Fruit fly (Drosophila melanogaster): ENCODE data around the gene vrs.

Gene vrs

DNA sequence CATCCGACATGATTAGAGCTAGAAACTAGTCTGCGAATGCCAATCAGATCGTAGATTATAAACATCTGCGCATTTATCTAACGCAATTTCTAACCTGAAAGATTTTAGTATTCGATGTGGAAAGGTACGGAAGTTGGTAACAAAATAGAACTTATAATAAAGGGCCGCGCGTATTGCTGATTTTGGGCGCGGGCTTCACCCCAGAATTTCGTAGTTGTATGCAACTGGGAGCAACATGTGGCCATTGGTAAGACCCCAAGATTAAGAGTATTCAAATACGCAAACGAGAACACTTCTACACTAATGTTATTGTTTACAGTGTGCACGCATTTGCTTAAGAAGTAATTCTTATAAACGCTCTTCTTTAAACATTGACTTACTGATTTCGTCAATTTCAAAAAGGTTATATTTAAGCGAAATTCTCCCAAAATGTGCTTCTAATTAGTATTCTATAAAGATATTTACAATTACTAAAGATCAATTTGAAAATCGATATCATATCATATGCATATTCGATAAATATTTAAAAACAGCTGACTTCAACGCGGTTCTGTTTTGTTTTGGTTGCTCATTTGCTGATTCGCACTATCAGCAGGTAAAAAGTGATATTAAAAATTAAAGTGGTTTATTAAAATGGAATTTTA, 12.5 kb downstream of the vrs start, which contains the start of the genes CG5961 and Polr3C (continued):
- TF ChIP-seq CG10431 (GFP tag; optimal IDR thresholded peaks at IDR 0.05), result no peak
- no peak for TF ChIP-seq CG17612 (GFP tag; IDR thresholded peaks at IDR 0.05)
- no peak for TF ChIP-seq jumu (GFP tag; optimal IDR thresholded peaks at IDR 0.05)
- peak; percentile 74 for TF ChIP-seq bigmax (GFP tag; optimal IDR thresholded peaks at IDR 0.05)
- no peak for TF ChIP-seq fru (optimal IDR thresholded peaks at IDR 0.05)
- TF ChIP-seq CG4854 (GFP tag; optimal IDR thresholded peaks at IDR 0.05), result no peak
- TF ChIP-seq H2.0 (GFP tag; IDR thresholded peaks at IDR 0.05), result no peak
- no peak for TF ChIP-seq Ssrp (tag; optimal IDR thresholded peaks at IDR 0.05)
- TF ChIP-seq hb (GFP tag; IDR thresholded peaks at IDR 0.05; ENCODE audit: partially characterized antibody), result no peak
- peak; percentile 74 for TF ChIP-seq Med (GFP tag)
- no peak for TF ChIP-seq Lhr (GFP tag; optimal IDR thresholded peaks at IDR 0.05)
- no peak for TF ChIP-seq CG12219 (GFP tag; optimal IDR thresholded peaks at IDR 0.05)
- no peak for TF ChIP-seq CG13123 (GFP tag; optimal IDR thresholded peaks at IDR 0.05)
- TF ChIP-seq HLHmδ (GFP tag; optimal IDR thresholded peaks at IDR 0.05), result no peak
- no peak for TF ChIP-seq Nf-YA (GFP tag; IDR thresholded peaks at IDR 0.05)
- no peak for TF ChIP-seq CG7556 (GFP tag; optimal IDR thresholded peaks at IDR 0.05)
- TF ChIP-seq CG11247 (GFP tag; IDR thresholded peaks at IDR 0.05), result no peak
- TF ChIP-seq tgo (GFP tag; IDR thresholded peaks at IDR 0.05), result no peak
- TF ChIP-seq CG7357 (GFP tag; IDR thresholded peaks at IDR 0.05), result no peak
- no peak for TF ChIP-seq gro (GFP tag; optimal IDR thresholded peaks at IDR 0.05)
- TF ChIP-seq H15 (GFP tag; IDR thresholded peaks at IDR 0.05), result no peak
- no peak for TF ChIP-seq CG17385 (GFP tag; optimal IDR thresholded peaks at IDR 0.05)
- no peak for TF ChIP-seq CTCF (GFP tag; optimal IDR thresholded peaks at IDR 0.05)
- TF ChIP-seq BEAF-32 (GFP tag; optimal IDR thresholded peaks at IDR 0.05), result peak; percentile 51
- TF ChIP-seq CG13296 (GFP tag; optimal IDR thresholded peaks at IDR 0.05), result no peak
- no peak for TF ChIP-seq toy (GFP tag; IDR thresholded peaks at IDR 0.05)
- no peak for TF ChIP-seq dmrt11E (tag; optimal IDR thresholded peaks at IDR 0.05)
- no peak for TF ChIP-seq Atf6 (GFP tag; IDR thresholded peaks at IDR 0.05)
- no peak for TF ChIP-seq pb (GFP tag; optimal IDR thresholded peaks at IDR 0.05)
- TF ChIP-seq sens-2 (GFP tag; IDR thresholded peaks at IDR 0.05), result no peak
- TF ChIP-seq crp (GFP tag; optimal IDR thresholded peaks at IDR 0.05), result peak; percentile 18 to 93
- no peak for TF ChIP-seq CG10366 (GFP tag; IDR thresholded peaks at IDR 0.05)
- TF ChIP-seq dysf (GFP tag; IDR thresholded peaks at IDR 0.05), result no peak
- no peak for TF ChIP-seq MTF-1 (GFP tag; optimal IDR thresholded peaks at IDR 0.05; ENCODE audit: borderline replicate concordance)
- no peak for TF ChIP-seq bowl (GFP tag; IDR thresholded peaks at IDR 0.05)
- no peak for TF ChIP-seq Side (GFP tag; optimal IDR thresholded peaks at IDR 0.05)
- no peak for TF ChIP-seq ssp (GFP tag; IDR thresholded peaks at IDR 0.05)
- TF ChIP-seq CG14667 (GFP tag; IDR thresholded peaks at IDR 0.05), result no peak
- TF ChIP-seq CG3726 (GFP tag; IDR thresholded peaks at IDR 0.05), result no peak
- TF ChIP-seq br (optimal IDR thresholded peaks at IDR 0.05), result no peak
- TF ChIP-seq Hsf (GFP tag; optimal IDR thresholded peaks at IDR 0.05), result no peak
- TF ChIP-seq zen (tag; optimal IDR thresholded peaks at IDR 0.05), result peak; percentile 11
- peak; percentile 62 for TF ChIP-seq CG9797 (GFP tag; optimal IDR thresholded peaks at IDR 0.05)
- TF ChIP-seq zfh1 (GFP tag; IDR thresholded peaks at IDR 0.05), result no peak
- peak; percentile 24 for TF ChIP-seq CG34376 (GFP tag; optimal IDR thresholded peaks at IDR 0.05)
- no peak for TF ChIP-seq CG34422 (GFP tag; IDR thresholded peaks at IDR 0.05)
- no peak for TF ChIP-seq CG33213 (GFP tag; optimal IDR thresholded peaks at IDR 0.05)
- TF ChIP-seq HLH54F (GFP tag; optimal IDR thresholded peaks at IDR 0.05), result no peak
- TF ChIP-seq yki (optimal IDR thresholded peaks at IDR 0.05), result no peak
- no peak for TF ChIP-seq Fer3 (tag; optimal IDR thresholded peaks at IDR 0.05)
- TF ChIP-seq croc (GFP tag; conservative IDR thresholded peaks at IDR 0.05), result no peak
- TF ChIP-seq CG8359 (GFP tag; optimal IDR thresholded peaks at IDR 0.05; ENCODE audit: borderline replicate concordance), result no peak
- TF ChIP-seq CG4282 (GFP tag; optimal IDR thresholded peaks at IDR 0.05), result no peak
